Fruit fly (Drosophila melanogaster) whole organism, embryonic: ENCODE results near the gene shf.

ENCODE experiments used
- Adf1 ChIP-seq: fragments of 200-800 bp; sonication (Bioruptor generic); IDR thresholded peaks from 2 replicates; pipeline ENCODE4 v1.3.6; 2022; ENCODE audit warnings: missing biosample characterization, missing genetic modification characterization
- B-H2 ChIP-seq: fragments of 200-800 bp; sonication (Bioruptor generic); optimal IDR thresholded peaks from 2 replicates; lab custom pipeline; 2018; ENCODE audit warnings: missing biosample characterization, mild to moderate bottlenecking, missing genetic modification characterization
- CG10565 ChIP-seq: fragments of 200-800 bp; sonication (Bioruptor generic); optimal IDR thresholded peaks from 3 replicates; lab custom pipeline; 2016; ENCODE audit warnings: missing biosample characterization, mild to moderate bottlenecking, missing genetic modification characterization
- CG11695 ChIP-seq: fragments of 200-800 bp; sonication (Bioruptor generic); IDR thresholded peaks from 3 replicates; pipeline ENCODE4 v1.3.6; 2022; ENCODE audit warnings: missing biosample characterization, missing genetic modification characterization
- CG11723 ChIP-seq: fragments of 200-800 bp; sonication (Bioruptor generic); optimal IDR thresholded peaks from 2 replicates; lab custom pipeline; 2017; ENCODE audit warnings: missing biosample characterization, mild to moderate bottlenecking, missing genetic modification characterization
- CG12071 ChIP-seq: fragments of 200-800 bp; sonication (Bioruptor generic); optimal IDR thresholded peaks from 3 replicates; lab custom pipeline; 2018; ENCODE audit warnings: missing biosample characterization, mild to moderate bottlenecking, missing genetic modification characterization
- CG12942 ChIP-seq: fragments of 200-800 bp; sonication (Bioruptor generic); optimal IDR thresholded peaks from 3 replicates; lab custom pipeline; 2016; ENCODE audit warnings: missing biosample characterization, missing genetic modification characterization
- CG13123 ChIP-seq: fragments of 200-800 bp; sonication (Bioruptor generic); optimal IDR thresholded peaks from 2 replicates; lab custom pipeline; 2016; ENCODE audit warnings: missing biosample characterization, missing genetic modification characterization
- CG13287 ChIP-seq: fragments of 200-800 bp; sonication (Bioruptor generic); IDR thresholded peaks from 2 replicates; pipeline ENCODE4 v1.3.6; 2022; ENCODE audit warnings: missing biosample characterization, missing genetic modification characterization; ENCODE audit not compliant: partially characterized antibody
- CG14441 ChIP-seq: fragments of 200-800 bp; sonication (Bioruptor generic); IDR thresholded peaks from 2 replicates; pipeline ENCODE4 v1.3.6; 2022; ENCODE audit warnings: missing biosample characterization, missing genetic modification characterization
- CG17802 ChIP-seq: fragments of 200-800 bp; sonication (Bioruptor generic); optimal IDR thresholded peaks from 2 replicates; lab custom pipeline; 2018; ENCODE audit warnings: missing biosample characterization, mild to moderate bottlenecking, missing genetic modification characterization, moderate library complexity
- CG17829 ChIP-seq: fragments of 200-800 bp; optimal IDR thresholded peaks from 2 replicates; lab custom pipeline; 2019; ENCODE audit warnings: missing biosample characterization, mild to moderate bottlenecking, missing genetic modification characterization, moderate library complexity
- CG18262 ChIP-seq: fragments of 200-800 bp; optimal IDR thresholded peaks from 3 replicates; lab custom pipeline; 2019; ENCODE audit warnings: missing biosample characterization, mild to moderate bottlenecking, missing genetic modification characterization, moderate library complexity
- CG2875 ChIP-seq: fragments of 200-800 bp; sonication (Bioruptor generic); optimal IDR thresholded peaks from 2 replicates; lab custom pipeline; 2017; ENCODE audit warnings: missing biosample characterization, mild to moderate bottlenecking, missing genetic modification characterization, missing genetic modification reagents
- CG30403 ChIP-seq: fragments of 200-800 bp; sonication (Bioruptor generic); optimal IDR thresholded peaks from 3 replicates; lab custom pipeline; 2016; ENCODE audit warnings: missing biosample characterization, missing genetic modification characterization
- CG3163 ChIP-seq: fragments of 200-800 bp; sonication (Bioruptor generic); optimal IDR thresholded peaks from 3 replicates; lab custom pipeline; 2016; ENCODE audit warnings: missing biosample characterization, missing genetic modification characterization
- CG32532 ChIP-seq: fragments of 200-800 bp; sonication (Bioruptor generic); IDR thresholded peaks from 2 replicates; pipeline ENCODE4 v1.3.6; 2022; ENCODE audit warnings: missing biosample characterization, missing genetic modification characterization
- CG32772 ChIP-seq: fragments of 200-800 bp; sonication (Bioruptor generic); IDR thresholded peaks from 2 replicates; pipeline ENCODE4 v1.3.6; 2022; ENCODE audit warnings: missing biosample characterization, missing genetic modification characterization
- CG3407 ChIP-seq: fragments of 200-800 bp; sonication (Bioruptor generic); optimal IDR thresholded peaks from 2 replicates; lab custom pipeline; 2018; ENCODE audit warnings: missing biosample characterization, mild to moderate bottlenecking, missing genetic modification characterization
- CG43689 ChIP-seq: fragments of 200-800 bp; sonication (Bioruptor generic); IDR thresholded peaks from 2 replicates; pipeline ENCODE4 v1.3.6; 2022; ENCODE audit warnings: missing biosample characterization, missing genetic modification characterization
- CG6654 ChIP-seq: fragments of 200-800 bp; sonication (Bioruptor generic); optimal IDR thresholded peaks from 2 replicates; lab custom pipeline; 2017; ENCODE audit warnings: missing biosample characterization, mild to moderate bottlenecking, missing genetic modification characterization
- CG7357 ChIP-seq: fragments of 200-800 bp; sonication (Bioruptor generic); IDR thresholded peaks from 3 replicates; pipeline ENCODE4 v1.3.6; 2022; ENCODE audit warnings: missing biosample characterization, missing genetic modification characterization
- CG8924 ChIP-seq: fragments of 200-800 bp; optimal IDR thresholded peaks from 3 replicates; lab custom pipeline; 2019; ENCODE audit warnings: missing biosample characterization, mild to moderate bottlenecking, missing genetic modification characterization, moderate library complexity
- D19B ChIP-seq: fragments of 200-800 bp; sonication (Bioruptor generic); optimal IDR thresholded peaks from 2 replicates; lab custom pipeline; 2017; ENCODE audit warnings: missing biosample characterization, mild to moderate bottlenecking, missing genetic modification characterization
- Dip3 ChIP-seq: fragments of 200-800 bp; sonication (Bioruptor generic); optimal IDR thresholded peaks from 3 replicates; lab custom pipeline; 2016; ENCODE audit warnings: missing biosample characterization, missing genetic modification characterization
- Ets65A ChIP-seq: fragments of 200-800 bp; sonication (Bioruptor generic); peaks from one replicate; lab custom pipeline; 2016; ENCODE audit warnings: missing biosample characterization, missing genetic modification characterization
- Gsc ChIP-seq: fragments of 200-800 bp; sonication (Bioruptor generic); IDR thresholded peaks from 2 replicates; pipeline ENCODE4 v1.3.6; 2022; ENCODE audit warnings: missing biosample characterization, missing genetic modification characterization
- H15 ChIP-seq: fragments of 200-800 bp; sonication (Bioruptor generic); IDR thresholded peaks from 3 replicates; pipeline ENCODE4 v1.3.6; 2022; ENCODE audit warnings: missing biosample characterization, missing genetic modification characterization
- MTF-1 ChIP-seq: fragments of 200-800 bp; sonication (Bioruptor generic); optimal IDR thresholded peaks from 2 replicates; lab custom pipeline; 2018; ENCODE audit warnings: missing biosample characterization, mild to moderate bottlenecking, missing genetic modification characterization, borderline replicate concordance
- Spps ChIP-seq: fragments of 200-800 bp; sonication (Bioruptor generic); optimal IDR thresholded peaks from 2 replicates; lab custom pipeline; 2018; ENCODE audit warnings: missing biosample characterization, mild to moderate bottlenecking, missing genetic modification characterization
- Sry-β ChIP-seq: fragments of 200-800 bp; sonication (Bioruptor generic); optimal IDR thresholded peaks from 2 replicates; lab custom pipeline; 2018; ENCODE audit warnings: missing biosample characterization, mild to moderate bottlenecking, missing genetic modification characterization, moderate library complexity
- Xbp1 ChIP-seq: fragments of 200-800 bp; sonication (Bioruptor generic); optimal IDR thresholded peaks from 3 replicates; lab custom pipeline; 2016; ENCODE audit warnings: missing biosample characterization, mild to moderate bottlenecking, missing genetic modification characterization
- ara ChIP-seq: fragments of 200-800 bp; sonication (Bioruptor generic); IDR thresholded peaks from 2 replicates; pipeline ENCODE4 v1.3.6; 2022; ENCODE audit warnings: missing biosample characterization, missing genetic modification characterization
- br ChIP-seq: fragments of >200 bp; optimal IDR thresholded peaks from 2 replicates; lab custom pipeline; 2017
- cas ChIP-seq: fragments of 200-800 bp; sonication (Bioruptor generic); IDR thresholded peaks from 2 replicates; pipeline ENCODE4 v1.3.6; 2022; ENCODE audit warnings: missing biosample characterization, missing genetic modification characterization
- dimm ChIP-seq: fragments of 200-800 bp; sonication (Bioruptor generic); IDR thresholded peaks from 2 replicates; pipeline ENCODE4 v1.3.6; 2022; ENCODE audit warnings: missing biosample characterization, missing genetic modification characterization
- eve ChIP-seq, 2 experiments: fragments of >200 bp; optimal IDR thresholded peaks; 2 replicates each; lab custom pipeline; 2017; ENCODE audit warnings: missing biosample characterization in 2 of 2, missing genetic modification characterization in 2 of 2
- eyg ChIP-seq: fragments of 200-800 bp; sonication (Bioruptor generic); optimal IDR thresholded peaks from 3 replicates; lab custom pipeline; 2016; ENCODE audit warnings: missing biosample characterization, missing genetic modification characterization
- grau ChIP-seq: fragments of 200-800 bp; optimal IDR thresholded peaks from 3 replicates; lab custom pipeline; 2019; ENCODE audit warnings: missing biosample characterization, mild to moderate bottlenecking, missing genetic modification characterization, moderate library complexity
- gro ChIP-seq: fragments of 200-800 bp; sonication (Bioruptor generic); optimal IDR thresholded peaks from 2 replicates; lab custom pipeline; 2016; ENCODE audit warnings: missing biosample characterization, missing genetic modification characterization
- h ChIP-seq: fragments of >200 bp; optimal IDR thresholded peaks from 2 replicates; lab custom pipeline; 2017
- hkb ChIP-seq, 2 experiments: fragments of 200-800 bp in 1 of 2; fragments of >200 bp in 1 of 2; sonication (Bioruptor generic) in 1 of 2; IDR thresholded peaks in 1 of 2; optimal IDR thresholded peaks in 1 of 2; 2 replicates each; pipeline versions ENCODE4 v1.3.6 to Lab custom; 2017 to 2022; ENCODE audit warnings: missing biosample characterization in 1 of 2, missing genetic modification characterization in 1 of 2
- klu ChIP-seq: fragments of 200-800 bp; sonication (Bioruptor generic); IDR thresholded peaks from 2 replicates; pipeline ENCODE4 v1.3.6; 2022; ENCODE audit warnings: missing biosample characterization, missing genetic modification characterization
- lbe ChIP-seq: fragments of 200-800 bp; sonication (Bioruptor generic); optimal IDR thresholded peaks from 2 replicates; lab custom pipeline; 2016; ENCODE audit warnings: missing biosample characterization, mild to moderate bottlenecking, missing genetic modification characterization
- nerfin-1 ChIP-seq: fragments of 200-800 bp; sonication (Bioruptor generic); optimal IDR thresholded peaks from 3 replicates; lab custom pipeline; 2019; ENCODE audit warnings: missing biosample characterization, mild to moderate bottlenecking, missing genetic modification characterization, moderate library complexity
- nom ChIP-seq: fragments of 200-800 bp; sonication (Bioruptor generic); optimal IDR thresholded peaks from 2 replicates; lab custom pipeline; 2017; ENCODE audit warnings: missing biosample characterization, missing genetic modification characterization, mild to moderate bottlenecking, moderate library complexity, missing genetic modification reagents
- otp ChIP-seq: fragments of 200-800 bp; sonication (Bioruptor generic); IDR thresholded peaks from 3 replicates; pipeline ENCODE4, ENCODE4 v1.3.6; 2022; ENCODE audit warnings: missing biosample characterization, missing genetic modification characterization
- pho ChIP-seq: fragments of 200-800 bp; sonication (Bioruptor generic); optimal IDR thresholded peaks from 2 replicates; lab custom pipeline; 2016; ENCODE audit warnings: missing biosample characterization, missing genetic modification characterization
- pita ChIP-seq: fragments of 200-800 bp; sonication (Bioruptor generic); optimal IDR thresholded peaks from 2 replicates; lab custom pipeline; 2017; ENCODE audit warnings: missing biosample characterization, mild to moderate bottlenecking, missing genetic modification characterization
- row ChIP-seq: fragments of 200-800 bp; sonication (Bioruptor generic); IDR thresholded peaks from 3 replicates; pipeline ENCODE4 v1.3.6; 2022; ENCODE audit warnings: missing biosample characterization, missing genetic modification characterization
- trh ChIP-seq: fragments of 200-800 bp; sonication (Bioruptor generic); optimal IDR thresholded peaks from 2 replicates; lab custom pipeline; 2016; ENCODE audit warnings: missing biosample characterization, missing genetic modification characterization
- zfh1 ChIP-seq: fragments of 200-800 bp; sonication (Bioruptor generic); IDR thresholded peaks from 3 replicates; pipeline ENCODE4 v1.3.6; 2022; ENCODE audit warnings: missing biosample characterization, missing genetic modification characterization

Gene shf

dm6 chrX:6793390-6793789 lies 13.9 kb upstream of the shf start (continued):
- TF ChIP-seq Spps (no peak), CG6654 (GFP tag; lab: Kevin White, UChicago) (peak; percentile 28), CG17802 (peak; percentile 25), CG10565 (GFP tag; lab: Kevin White, UChicago) (no peak), otp (GFP tag; lab: Robert Waterston, UW) (peak; percentile 70; the same call in 2 of the 3 replicates), klu (GFP tag; lab: Robert Waterston, UW) (peak; percentile 62), Dip3 (GFP tag; lab: Kevin White, UChicago) (peak; percentile 56), B-H2 (GFP tag; lab: Kevin White, UChicago) (no peak), CG7357 (peak; percentile 43; the same call in 1 of the 3 replicates), Xbp1 (GFP tag; lab: Kevin White, UChicago) (peak; percentile 77), CG2875 (GFP tag; lab: Kevin White, UChicago) (peak; percentile 20), eve (GFP tag; optimal IDR thresholded peaks at IDR 0.05; lab: Kevin White, UChicago) (no peak), pho (GFP tag; lab: Kevin White, UChicago) (peak; percentile 75), lbe (GFP tag; lab: Kevin White, UChicago) (no peak), CG13287 (GFP tag; lab: Robert Waterston, UW) (no peak), CG32772 (peak; percentile 59), pita (no peak), grau (tag; lab: Kevin White, UChicago) (peak; percentile 1), CG11723 (GFP tag; lab: Kevin White, UChicago) (peak; percentile 6), CG8924 (tag; lab: Kevin White, UChicago) (peak; percentile 14), Sry-β (GFP tag; lab: Kevin White, UChicago) (no peak), CG3163 (GFP tag; lab: Kevin White, UChicago) (peak; percentile 53), MTF-1 (no peak), h (lab: Kevin White, UChicago) (no peak), CG17829 (no peak), D19B (GFP tag; lab: Kevin White, UChicago) (peak; percentile 22), Gsc (GFP tag; lab: Robert Waterston, UW) (no peak), CG12942 (GFP tag; lab: Kevin White, UChicago) (peak; percentile 69), CG43689 (peak; percentile 32; the same call in 1 of the 2 replicates), Adf1 (GFP tag; lab: Robert Waterston, UW) (peak; percentile 36; the same call in 1 of the 2 replicates), H15 (GFP tag; lab: Robert Waterston, UW) (peak; percentile 63), Ets65A (GFP tag; lab: Kevin White, UChicago) (peak; percentile 98), CG14441 (peak; percentile 84), br (no peak), CG3407 (GFP tag; lab: Kevin White, UChicago) (no peak), zfh1 (GFP tag; lab: Robert Waterston, UW) (peak; percentile 78), nom (GFP tag; lab: Kevin White, UChicago) (no peak), trh (GFP tag; lab: Kevin White, UChicago) (peak; percentile 15), CG30403 (GFP tag; lab: Kevin White, UChicago) (peak; percentile 75), nerfin-1 (peak; percentile 42), hkb (optimal IDR thresholded peaks at IDR 0.05; lab: Kevin White, UChicago) (no peak), hkb (GFP tag; IDR thresholded peaks at IDR 0.05; lab: Robert Waterston, UW) (peak; percentile 61; the same call in 1 of the 2 replicates), CG32532 (GFP tag; lab: Robert Waterston, UW) (peak; percentile 89), CG13123 (GFP tag; lab: Kevin White, UChicago) (no peak), ara (peak; percentile 46; the same call in 1 of the 2 replicates), eyg (GFP tag; lab: Kevin White, UChicago) (peak; percentile 55), row (GFP tag; lab: Robert Waterston, UW) (peak; percentile 68), CG18262 (tag; lab: Kevin White, UChicago) (peak; percentile 21), dimm (GFP tag; lab: Robert Waterston, UW) (peak; percentile 57; the same call in 1 of the 2 replicates), CG11695 (GFP tag; lab: Robert Waterston, UW) (peak; percentile 74; the same call in 2 of the 3 replicates), CG12071 (GFP tag; lab: Kevin White, UChicago) (peak; percentile 80), cas (GFP tag; lab: Robert Waterston, UW) (0 out of 2 replicates have a peak, but pooled peaks have one; percentile 22), gro (GFP tag; lab: Kevin White, UChicago) (peak; percentile 84)
